Worm (Caenorhabditis elegans): ENCODE results near the gene F55C10.4.

Gene F55C10.4

DNA sequence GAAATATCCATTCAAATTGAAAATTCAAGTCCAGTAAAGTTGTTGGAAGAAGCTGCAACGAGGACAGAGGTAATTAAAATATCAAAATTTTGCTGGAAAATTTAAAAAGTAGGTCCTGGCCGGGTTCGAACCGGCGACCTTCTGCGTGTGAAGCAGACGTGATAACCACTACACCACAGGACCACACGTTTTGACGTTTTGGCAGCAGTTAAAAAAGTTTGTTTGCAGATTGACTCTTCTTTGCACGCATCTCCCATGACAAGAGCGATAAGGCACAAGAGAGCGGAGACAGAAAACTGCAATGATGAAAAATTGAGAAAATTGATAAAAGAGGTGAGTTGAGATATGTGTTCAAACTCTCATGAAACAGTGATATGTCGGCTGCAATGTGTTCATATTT is 25.6 kb downstream of the F55C10.4 start (continued):
- TF ChIP-seq zip-4 (GFP tag; optimal IDR thresholded peaks at IDR 0.05) (no peak), lin-35 (GFP tag; optimal IDR thresholded peaks at IDR 0.05) (peak in 1 of 2 experiments; percentile 81), elt-2 (tag; optimal IDR thresholded peaks at IDR 0.05) (peak; percentile 72), efl-1 (optimal IDR thresholded peaks at IDR 0.05) (peak; percentile 11 to 46), efl-1 (GFP tag; optimal IDR thresholded peaks at IDR 0.05 in 1 of 2) (peak; percentile 23 to 93), sup-37 (GFP tag; optimal IDR thresholded peaks at IDR 0.05) (peak; percentile 9), mdl-1 (tag; optimal IDR thresholded peaks at IDR 0.05) (peak in 1 of 2 experiments; percentile 59), efl-3 (GFP tag; optimal IDR thresholded peaks at IDR 0.05) (no peak), blmp-1 (tag; optimal IDR thresholded peaks at IDR 0.05) (no peak), C04F5.9 (tag; optimal IDR thresholded peaks at IDR 0.05) (no peak), fkh-8 (tag; optimal IDR thresholded peaks at IDR 0.05) (no peak), nhr-19 (GFP tag; conservative IDR thresholded peaks at IDR 0.05) (peak; percentile 73), jun-1 (tag; optimal IDR thresholded peaks at IDR 0.05) (no peak), swsn-7 (tag; optimal IDR thresholded peaks at IDR 0.05) (peak; percentile 42), ceh-8 (GFP tag; optimal IDR thresholded peaks at IDR 0.05) (no peak), fkh-4 (tag; optimal IDR thresholded peaks at IDR 0.05; ENCODE audit: borderline replicate concordance) (no peak), pqm-1 (tag; optimal IDR thresholded peaks at IDR 0.05) (no peak), mep-1 (tag; optimal IDR thresholded peaks at IDR 0.05) (peak; percentile 35), skn-1 (tag; optimal IDR thresholded peaks at IDR 0.05) (peak; percentile 33), nhr-85 (tag) (peak; percentile 78), nhr-71 (tag; optimal IDR thresholded peaks at IDR 0.05) (peak; percentile 71), hpl-2 (GFP tag; optimal IDR thresholded peaks at IDR 0.05) (no peak), nhr-12 (tag; optimal IDR thresholded peaks at IDR 0.05) (no peak), Y116A8C.19 (tag; optimal IDR thresholded peaks at IDR 0.05; ENCODE audit: borderline replicate concordance) (no peak), dpl-1 (GFP tag; optimal IDR thresholded peaks at IDR 0.05) (peak; percentile 16 to 31 (median 20)), ets-5 (GFP tag; IDR thresholded peaks at IDR 0.05) (no peak), nhr-90 (tag; optimal IDR thresholded peaks at IDR 0.05; ENCODE audit: poor library complexity) (peak; percentile 61)

DNA sequence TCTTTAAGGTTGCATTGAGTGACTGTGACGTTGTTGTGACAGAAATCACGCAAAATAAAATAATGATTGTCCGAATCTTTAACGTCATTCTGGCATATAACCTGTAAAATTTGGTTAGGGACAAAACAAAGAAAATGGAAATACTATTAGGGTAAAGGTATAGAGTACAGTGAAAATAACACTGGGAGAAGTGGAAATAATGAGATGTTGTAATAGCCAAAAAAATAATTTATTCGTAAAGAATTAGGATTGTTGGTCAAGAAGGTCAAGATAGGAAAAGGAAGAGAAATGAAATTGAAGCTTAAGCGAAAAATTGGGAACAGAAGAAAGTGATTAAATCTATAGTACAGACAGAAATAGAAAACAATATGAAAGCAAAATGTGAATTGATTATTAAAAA is 28.5 kb downstream of the F55C10.4 start, which contains the start of gene deg-3:
TSS of gene deg-3 (minus strand) at position 101 of the 400 bp plus-strand sequence.
- TF ChIP-seq efl-1 (optimal IDR thresholded peaks at IDR 0.05) (no peak), efl-1 (GFP tag; optimal IDR thresholded peaks at IDR 0.05 in 1 of 2) (peak in 1 of 2 experiments; percentile 34), tlp-1 (tag; optimal IDR thresholded peaks at IDR 0.05) (no peak), nhr-237 (tag; optimal IDR thresholded peaks at IDR 0.05) (no peak)

DNA sequence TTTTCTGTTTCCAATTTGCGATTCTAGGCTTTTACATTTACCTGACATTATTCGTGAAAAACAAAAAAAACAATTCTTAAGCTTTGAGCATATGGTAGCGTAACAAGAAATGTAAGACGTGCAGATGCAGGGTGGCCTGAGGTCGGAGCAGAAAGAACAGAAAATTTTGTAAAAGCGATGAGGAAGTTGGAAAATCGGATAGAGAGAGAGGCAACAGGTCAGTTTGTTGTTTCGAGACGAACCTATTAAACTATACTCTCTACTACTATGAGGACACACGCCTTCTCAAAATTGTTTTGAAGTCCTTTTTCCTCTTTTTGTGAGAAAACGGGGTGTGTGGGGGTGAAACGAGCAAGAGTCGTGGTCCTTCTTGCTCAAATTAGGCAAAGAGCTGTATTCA is 35.1 kb downstream of the F55C10.4 start, which contains the start of gene des-2:
TSS of gene des-2 (minus strand) at position 101 of the 400 bp plus-strand sequence.
- TF ChIP-seq fos-1 (tag; optimal IDR thresholded peaks at IDR 0.05), result no peak
- TF ChIP-seq sptf-1 (tag; optimal IDR thresholded peaks at IDR 0.05), result no peak
- no peak for TF ChIP-seq C34B4.2 (tag; optimal IDR thresholded peaks at IDR 0.05)
- TF ChIP-seq egl-27 (tag; optimal IDR thresholded peaks at IDR 0.05), result no peak
- no peak for TF ChIP-seq ama-1 (optimal IDR thresholded peaks at IDR 0.05)
- TF ChIP-seq nhr-12 (tag; optimal IDR thresholded peaks at IDR 0.05), result no peak
- no peak for TF ChIP-seq unc-130 (tag; optimal IDR thresholded peaks at IDR 0.05)
- no peak for TF ChIP-seq lin-13 (GFP tag; optimal IDR thresholded peaks at IDR 0.05)
- no peak for TF ChIP-seq nhr-84 (tag; optimal IDR thresholded peaks at IDR 0.05)
- no peak for TF ChIP-seq lir-3 (tag; optimal IDR thresholded peaks at IDR 0.05; ENCODE audit: poor library complexity)
- no peak for TF ChIP-seq egl-13 (tag; optimal IDR thresholded peaks at IDR 0.05)
- TF ChIP-seq alr-1 (tag; optimal IDR thresholded peaks at IDR 0.05; ENCODE audit: borderline replicate concordance), result no peak
- no peak for TF ChIP-seq jun-1 (tag; optimal IDR thresholded peaks at IDR 0.05)
- no peak for TF ChIP-seq pqm-1 (tag; optimal IDR thresholded peaks at IDR 0.05)
- no peak for TF ChIP-seq unc-98 (GFP tag; IDR thresholded peaks at IDR 0.05)
